ENCODE assay signal across 1 fruit fly cellular context in the genomic region with DNA sequence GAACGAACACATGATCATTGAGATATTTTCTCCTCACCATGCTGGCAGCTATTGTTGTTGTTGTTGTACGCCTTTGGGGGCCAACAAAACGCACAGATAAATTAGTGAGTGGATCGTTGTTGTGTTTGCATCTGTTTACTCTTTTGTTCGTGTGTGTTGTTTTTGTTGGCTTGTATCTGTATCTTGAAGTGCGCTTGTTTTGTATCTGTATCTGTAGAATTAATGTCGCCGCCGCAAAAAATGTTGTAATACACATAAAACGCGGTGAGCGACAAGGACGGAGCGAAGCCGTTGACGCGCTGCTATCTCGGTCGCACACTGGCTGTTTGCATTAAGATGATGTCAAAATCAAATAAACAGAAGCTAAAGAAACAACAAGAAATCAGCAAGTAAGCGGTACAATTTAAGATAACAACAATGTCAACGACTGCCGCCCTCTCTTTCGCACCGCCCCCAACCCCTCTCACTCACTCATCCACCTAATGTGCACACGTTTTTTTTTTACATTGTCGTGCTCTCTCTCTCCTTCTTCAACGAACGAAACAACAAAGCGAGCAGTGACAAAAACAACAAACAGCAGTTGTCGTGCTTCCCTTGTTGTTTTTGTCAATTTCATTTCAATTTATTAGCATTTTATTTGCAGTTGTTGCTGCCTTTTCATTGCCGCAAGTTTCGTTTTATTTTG.
A peak's percentile ranks its signal among the peaks of the same experiment; 100 is the strongest.
TF ChIP-seq lines count a peak whose summit lies in the region.

No protein-coding gene starts in this region.

TF ChIP-seq in whole organism, embryonic, 481 proteins besides CTCF, POLR2A, EP300 and RAD21 (continued from another document and continues in another):
- peak; percentile 79 for TF ChIP-seq CG14441 (GFP tag; IDR thresholded peaks at IDR 0.05; lab: Robert Waterston, UW)
- TF ChIP-seq Blimp-1 (GFP tag; optimal IDR thresholded peaks at IDR 0.05; lab: Kevin White, UChicago): peak; percentile 51
- no peak for TF ChIP-seq Hmx (GFP tag; optimal IDR thresholded peaks at IDR 0.05; lab: Kevin White, UChicago)
- peak; percentile 86 for TF ChIP-seq CG13296 (GFP tag; optimal IDR thresholded peaks at IDR 0.05; lab: Kevin White, UChicago)
- TF ChIP-seq CG10959 (GFP tag; IDR thresholded peaks at IDR 0.05; lab: Robert Waterston, UW): no peak
- TF ChIP-seq TFAM (GFP tag; optimal IDR thresholded peaks at IDR 0.05; lab: Kevin White, UChicago): no peak
- TF ChIP-seq CG34224 (GFP tag; IDR thresholded peaks at IDR 0.05; lab: Robert Waterston, UW; ENCODE audit: partially characterized antibody): peak; percentile 53; the same call in 1 of the 3 replicates
- TF ChIP-seq Ada2b (GFP tag; IDR thresholded peaks at IDR 0.05; lab: Robert Waterston, UW): peak; percentile 46; the same call in 1 of the 2 replicates
- peak; percentile 18 for TF ChIP-seq mam (GFP tag; optimal IDR thresholded peaks at IDR 0.05; lab: Kevin White, UChicago)
- TF ChIP-seq HLHmδ (GFP tag; optimal IDR thresholded peaks at IDR 0.05; lab: Kevin White, UChicago): no peak
- TF ChIP-seq mirr (GFP tag; optimal IDR thresholded peaks at IDR 0.05; lab: Kevin White, UChicago): peak; percentile 87
- peak; percentile 62 for TF ChIP-seq CG1529 (GFP tag; optimal IDR thresholded peaks at IDR 0.05; lab: Kevin White, UChicago)
- no peak; the same call in 1 of the 2 replicates for TF ChIP-seq CG32532 (GFP tag; IDR thresholded peaks at IDR 0.05; lab: Robert Waterston, UW)
- peak; percentile 17 for TF ChIP-seq bigmax (GFP tag; optimal IDR thresholded peaks at IDR 0.05; lab: Kevin White, UChicago)
- TF ChIP-seq ash1 (GFP tag; optimal IDR thresholded peaks at IDR 0.05; lab: Kevin White, UChicago): peak; percentile 4
- no peak for TF ChIP-seq ham (GFP tag; IDR thresholded peaks at IDR 0.05; lab: Robert Waterston, UW)
- TF ChIP-seq maf-S (GFP tag; optimal IDR thresholded peaks at IDR 0.05; lab: Kevin White, UChicago): peak; percentile 25
- peak; percentile 77 for TF ChIP-seq Xrp1 (GFP tag; IDR thresholded peaks at IDR 0.05; lab: Robert Waterston, UW)
- no peak for TF ChIP-seq fd96Cb (tag; optimal IDR thresholded peaks at IDR 0.05; lab: Kevin White, UChicago)
- TF ChIP-seq chif (GFP tag; optimal IDR thresholded peaks at IDR 0.05; lab: Kevin White, UChicago): peak in 1 of 2 experiments; percentile 64
- peak; percentile 47 for TF ChIP-seq CG18011 (GFP tag; optimal IDR thresholded peaks at IDR 0.05; lab: Kevin White, UChicago)
- peak; percentile 80 for TF ChIP-seq CG9727 (GFP tag; optimal IDR thresholded peaks at IDR 0.05; lab: Kevin White, UChicago)
- peak; percentile 34 for TF ChIP-seq CG9609 (GFP tag; optimal IDR thresholded peaks at IDR 0.05; lab: Kevin White, UChicago)
- no peak for TF ChIP-seq tio (GFP tag; optimal IDR thresholded peaks at IDR 0.05; lab: Kevin White, UChicago)
- TF ChIP-seq CG8290 (GFP tag; optimal IDR thresholded peaks at IDR 0.05; lab: Kevin White, UChicago): peak; percentile 30
- TF ChIP-seq CG8290 (tag; optimal IDR thresholded peaks at IDR 0.05; lab: Kevin White, UChicago): peak in 1 of 2 experiments; percentile 14
- TF ChIP-seq CG13775 (GFP tag; optimal IDR thresholded peaks at IDR 0.05; lab: Kevin White, UChicago): no peak
- TF ChIP-seq al (GFP tag; IDR thresholded peaks at IDR 0.05; lab: Robert Waterston, UW): no peak
- TF ChIP-seq Lim3 (GFP tag; IDR thresholded peaks at IDR 0.05; lab: Robert Waterston, UW): no peak
- peak; percentile 24 for TF ChIP-seq CG1602 (GFP tag; optimal IDR thresholded peaks at IDR 0.05; lab: Kevin White, UChicago)
- TF ChIP-seq Vsx1 (GFP tag; optimal IDR thresholded peaks at IDR 0.05; lab: Kevin White, UChicago): peak; percentile 76
- TF ChIP-seq HHEX (GFP tag; optimal IDR thresholded peaks at IDR 0.05; lab: Kevin White, UChicago): peak; percentile 81
- peak; percentile 75 for TF ChIP-seq Side (GFP tag; optimal IDR thresholded peaks at IDR 0.05; lab: Kevin White, UChicago)
- peak; percentile 55; the same call in 1 of the 2 replicates for TF ChIP-seq ranshi (GFP tag; IDR thresholded peaks at IDR 0.05; lab: Robert Waterston, UW)
- TF ChIP-seq CG15269 (tag; optimal IDR thresholded peaks at IDR 0.05; lab: Kevin White, UChicago): peak; percentile 44
- TF ChIP-seq otp (GFP tag; IDR thresholded peaks at IDR 0.05; lab: Robert Waterston, UW): no peak
- no peak for TF ChIP-seq CG8388 (GFP tag; optimal IDR thresholded peaks at IDR 0.05; lab: Kevin White, UChicago)
- no peak for TF ChIP-seq CG11398 (GFP tag; optimal IDR thresholded peaks at IDR 0.05; lab: Kevin White, UChicago)
- no peak for TF ChIP-seq Antp (GFP tag; optimal IDR thresholded peaks at IDR 0.05; lab: Kevin White, UChicago)
- TF ChIP-seq sr (GFP tag; IDR thresholded peaks at IDR 0.05; lab: Robert Waterston, UW): no peak
- TF ChIP-seq crol (GFP tag; IDR thresholded peaks at IDR 0.05; lab: Robert Waterston, UW): peak; percentile 85
- peak; percentile 80 for TF ChIP-seq org-1 (GFP tag; optimal IDR thresholded peaks at IDR 0.05; lab: Kevin White, UChicago)
- no peak for TF ChIP-seq jigr1 (GFP tag; IDR thresholded peaks at IDR 0.05; lab: Robert Waterston, UW)
- no peak for TF ChIP-seq zf30C (GFP tag; optimal IDR thresholded peaks at IDR 0.05; lab: Kevin White, UChicago)
- TF ChIP-seq vfl (GFP tag; optimal IDR thresholded peaks at IDR 0.05; lab: Kevin White, UChicago): no peak
- no peak for TF ChIP-seq CG4617 (GFP tag; optimal IDR thresholded peaks at IDR 0.05; lab: Kevin White, UChicago; ENCODE audit: borderline replicate concordance)
- TF ChIP-seq Atf3 (GFP tag; optimal IDR thresholded peaks at IDR 0.05; lab: Kevin White, UChicago): no peak
- no peak for TF ChIP-seq jumu (GFP tag; optimal IDR thresholded peaks at IDR 0.05; lab: Kevin White, UChicago)
- no peak for TF ChIP-seq Scr (GFP tag; IDR thresholded peaks at IDR 0.05; lab: Robert Waterston, UW; ENCODE audit: partially characterized antibody)
- TF ChIP-seq ERR (GFP tag; optimal IDR thresholded peaks at IDR 0.05; lab: Kevin White, UChicago): peak; percentile 51
- TF ChIP-seq CG17568 (GFP tag; optimal IDR thresholded peaks at IDR 0.05; lab: Kevin White, UChicago): peak; percentile 79
- TF ChIP-seq CG12942 (GFP tag; optimal IDR thresholded peaks at IDR 0.05; lab: Kevin White, UChicago): peak; percentile 29
- no peak for TF ChIP-seq CkIIα-i1 (GFP tag; IDR thresholded peaks at IDR 0.05; lab: Robert Waterston, UW)
- TF ChIP-seq unc-4 (GFP tag; IDR thresholded peaks at IDR 0.05; lab: Robert Waterston, UW; ENCODE audit: partially characterized antibody): no peak
- peak; percentile 91 for TF ChIP-seq ATbp (GFP tag; optimal IDR thresholded peaks at IDR 0.05; lab: Kevin White, UChicago)
- TF ChIP-seq Max (GFP tag; optimal IDR thresholded peaks at IDR 0.05; lab: Kevin White, UChicago): peak; percentile 58
- TF ChIP-seq pfk (GFP tag; optimal IDR thresholded peaks at IDR 0.05; lab: Kevin White, UChicago): no peak
- TF ChIP-seq CG9932 (GFP tag; IDR thresholded peaks at IDR 0.05; lab: Robert Waterston, UW): no peak
- peak; percentile 74 for TF ChIP-seq CG6254 (GFP tag; optimal IDR thresholded peaks at IDR 0.05; lab: Kevin White, UChicago)
- peak; percentile 77 for TF ChIP-seq CG5180 (GFP tag; optimal IDR thresholded peaks at IDR 0.05; lab: Kevin White, UChicago)
- TF ChIP-seq Jarid2 (GFP tag; optimal IDR thresholded peaks at IDR 0.05; lab: Kevin White, UChicago): peak; percentile 58
- peak in 1 of 2 experiments; percentile 32 for TF ChIP-seq insv (GFP tag; optimal IDR thresholded peaks at IDR 0.05; lab: Kevin White, UChicago)
- TF ChIP-seq CG15601 (tag; optimal IDR thresholded peaks at IDR 0.05; lab: Kevin White, UChicago): no peak
- TF ChIP-seq Elba2 (GFP tag; optimal IDR thresholded peaks at IDR 0.05; lab: Kevin White, UChicago): no peak
- no peak for TF ChIP-seq CG10565 (GFP tag; optimal IDR thresholded peaks at IDR 0.05; lab: Kevin White, UChicago)
- peak; percentile 22 for TF ChIP-seq CG10267 (tag; optimal IDR thresholded peaks at IDR 0.05; lab: Kevin White, UChicago)
- TF ChIP-seq tin (GFP tag; optimal IDR thresholded peaks at IDR 0.05; lab: Kevin White, UChicago): no peak
- no peak for TF ChIP-seq phol (tag; optimal IDR thresholded peaks at IDR 0.05; lab: Kevin White, UChicago)
- no peak for TF ChIP-seq fru (optimal IDR thresholded peaks at IDR 0.05; lab: Kevin White, UChicago)
- no peak for TF ChIP-seq pan (optimal IDR thresholded peaks at IDR 0.05; lab: Kevin White, UChicago)
- TF ChIP-seq pan (GFP tag; optimal IDR thresholded peaks at IDR 0.05 in 1 of 2, IDR thresholded peaks at IDR 0.05 in 1 of 2): peak in 1 of 2 experiments; percentile 82
- peak; percentile 64 for TF ChIP-seq CG1233 (GFP tag; optimal IDR thresholded peaks at IDR 0.05; lab: Kevin White, UChicago)
- no peak for TF ChIP-seq ro (GFP tag; IDR thresholded peaks at IDR 0.05; lab: Robert Waterston, UW)
- TF ChIP-seq CG14014 (GFP tag; IDR thresholded peaks at IDR 0.05; lab: Robert Waterston, UW): peak; percentile 52; the same call in 1 of the 2 replicates
- peak; percentile 66 for TF ChIP-seq exex (tag; optimal IDR thresholded peaks at IDR 0.05; lab: Kevin White, UChicago)
- no peak for TF ChIP-seq dmrt99B (tag; optimal IDR thresholded peaks at IDR 0.05; lab: Kevin White, UChicago)
- TF ChIP-seq Sin3A (optimal IDR thresholded peaks at IDR 0.05; lab: Kevin White, UChicago): no peak
- TF ChIP-seq CG15479 (GFP tag; optimal IDR thresholded peaks at IDR 0.05; lab: Kevin White, UChicago): peak; percentile 69
- TF ChIP-seq dpn (GFP tag; optimal IDR thresholded peaks at IDR 0.05; lab: Kevin White, UChicago): peak; percentile 28 to 59
- no peak for TF ChIP-seq CG4404 (GFP tag; IDR thresholded peaks at IDR 0.05; lab: Robert Waterston, UW)
- no peak for TF ChIP-seq nerfin-2 (GFP tag; IDR thresholded peaks at IDR 0.05; lab: Robert Waterston, UW; ENCODE audit: partially characterized antibody)
- peak; percentile 88 for TF ChIP-seq lab (GFP tag; optimal IDR thresholded peaks at IDR 0.05; lab: Kevin White, UChicago)
- no peak for TF ChIP-seq az2 (GFP tag; optimal IDR thresholded peaks at IDR 0.05; lab: Kevin White, UChicago)
- no peak for TF ChIP-seq fu2 (GFP tag; optimal IDR thresholded peaks at IDR 0.05; lab: Kevin White, UChicago)
- TF ChIP-seq hkb (optimal IDR thresholded peaks at IDR 0.05; lab: Kevin White, UChicago): no peak
- peak; percentile 78 for TF ChIP-seq hkb (GFP tag; IDR thresholded peaks at IDR 0.05; lab: Robert Waterston, UW)
- TF ChIP-seq CoRest (tag; optimal IDR thresholded peaks at IDR 0.05; lab: Kevin White, UChicago): no peak
- peak; percentile 40; the same call in 1 of the 2 replicates for TF ChIP-seq CG17328 (GFP tag; IDR thresholded peaks at IDR 0.05; lab: Robert Waterston, UW)
- TF ChIP-seq CG14710 (tag; optimal IDR thresholded peaks at IDR 0.05; lab: Kevin White, UChicago): peak; percentile 45
- TF ChIP-seq Mrtf (GFP tag; IDR thresholded peaks at IDR 0.05; lab: Robert Waterston, UW): no peak; the same call in 2 of the 3 replicates
- peak; percentile 60 for TF ChIP-seq CG4328 (GFP tag; optimal IDR thresholded peaks at IDR 0.05; lab: Kevin White, UChicago)
- no peak for TF ChIP-seq Dfd (GFP tag; optimal IDR thresholded peaks at IDR 0.05; lab: Kevin White, UChicago)
- no peak for TF ChIP-seq CG4730 (GFP tag; IDR thresholded peaks at IDR 0.05; lab: Robert Waterston, UW)
- TF ChIP-seq sens-2 (GFP tag; IDR thresholded peaks at IDR 0.05; lab: Robert Waterston, UW): no peak
- no peak; the same call in 2 of the 3 replicates for TF ChIP-seq tgo (GFP tag; IDR thresholded peaks at IDR 0.05; lab: Robert Waterston, UW)
- peak; percentile 4 for TF ChIP-seq CG10979 (tag; optimal IDR thresholded peaks at IDR 0.05; lab: Kevin White, UChicago)
- peak; percentile 27 for TF ChIP-seq Six4 (GFP tag; optimal IDR thresholded peaks at IDR 0.05; lab: Kevin White, UChicago)
- no peak; the same call in 1 of the 2 replicates for TF ChIP-seq H2.0 (GFP tag; IDR thresholded peaks at IDR 0.05; lab: Robert Waterston, UW)
- TF ChIP-seq ssp (GFP tag; IDR thresholded peaks at IDR 0.05; lab: Robert Waterston, UW): no peak
- TF ChIP-seq nau (GFP tag; optimal IDR thresholded peaks at IDR 0.05; lab: Kevin White, UChicago): no peak
- TF ChIP-seq CG7987 (GFP tag; optimal IDR thresholded peaks at IDR 0.05; lab: Kevin White, UChicago): peak; percentile 83
- no peak for TF ChIP-seq CG11085 (GFP tag; IDR thresholded peaks at IDR 0.05; lab: Robert Waterston, UW)
- TF ChIP-seq tx (GFP tag; optimal IDR thresholded peaks at IDR 0.05; lab: Kevin White, UChicago): no peak
- TF ChIP-seq CG3407 (GFP tag; optimal IDR thresholded peaks at IDR 0.05; lab: Kevin White, UChicago): peak; percentile 77
- TF ChIP-seq Sry-δ (GFP tag; optimal IDR thresholded peaks at IDR 0.05; lab: Kevin White, UChicago): peak; percentile 32
- TF ChIP-seq wek (GFP tag; optimal IDR thresholded peaks at IDR 0.05; lab: Kevin White, UChicago): peak; percentile 80
- peak; percentile 36 for TF ChIP-seq dm (GFP tag; optimal IDR thresholded peaks at IDR 0.05; lab: Kevin White, UChicago)
- TF ChIP-seq seq (GFP tag; IDR thresholded peaks at IDR 0.05; lab: Robert Waterston, UW): peak; percentile 56; the same call in 1 of the 2 replicates
- no peak for TF ChIP-seq CG30020 (tag; optimal IDR thresholded peaks at IDR 0.05; lab: Kevin White, UChicago)
- TF ChIP-seq Fer2 (tag; optimal IDR thresholded peaks at IDR 0.05; lab: Kevin White, UChicago): peak; percentile 23
- TF ChIP-seq Hand (GFP tag; optimal IDR thresholded peaks at IDR 0.05; lab: Kevin White, UChicago): no peak
- peak; percentile 61; the same call in 1 of the 3 replicates for TF ChIP-seq z (GFP tag; IDR thresholded peaks at IDR 0.05; lab: Robert Waterston, UW)
- TF ChIP-seq yki (optimal IDR thresholded peaks at IDR 0.05; lab: Kevin White, UChicago): no peak
- TF ChIP-seq CG10431 (GFP tag; optimal IDR thresholded peaks at IDR 0.05; lab: Kevin White, UChicago): peak; percentile 0
- peak; percentile 82 for TF ChIP-seq MTF-1 (GFP tag; optimal IDR thresholded peaks at IDR 0.05; lab: Kevin White, UChicago; ENCODE audit: borderline replicate concordance)
- peak; percentile 92 for TF ChIP-seq GATAe (GFP tag; conservative IDR thresholded peaks at IDR 0.05; lab: Robert Waterston, UW)
- no peak for TF ChIP-seq eve (GFP tag; optimal IDR thresholded peaks at IDR 0.05; lab: Kevin White, UChicago)
- TF ChIP-seq Trl (optimal IDR thresholded peaks at IDR 0.05; lab: Kevin White, UChicago): peak in 1 of 2 experiments; percentile 30
- TF ChIP-seq Trl (GFP tag; optimal IDR thresholded peaks at IDR 0.05; lab: Kevin White, UChicago): peak; percentile 78
- TF ChIP-seq CG4854 (GFP tag; optimal IDR thresholded peaks at IDR 0.05; lab: Kevin White, UChicago): peak; percentile 42
- TF ChIP-seq CG18764 (GFP tag; optimal IDR thresholded peaks at IDR 0.05; lab: Kevin White, UChicago): peak; percentile 46
- TF ChIP-seq Mes4 (GFP tag; optimal IDR thresholded peaks at IDR 0.05; lab: Kevin White, UChicago): peak; percentile 35
- peak in 1 of 2 experiments; percentile 46 for TF ChIP-seq Hr51 (GFP tag; optimal IDR thresholded peaks at IDR 0.05; lab: Kevin White, UChicago)
